Fruit fly (Drosophila melanogaster): Measurements from ENCODE around the gene CG7720.
A peak's percentile ranks its signal among the peaks of the same experiment; 100 is the strongest.

The CG7720 gene

DNA sequence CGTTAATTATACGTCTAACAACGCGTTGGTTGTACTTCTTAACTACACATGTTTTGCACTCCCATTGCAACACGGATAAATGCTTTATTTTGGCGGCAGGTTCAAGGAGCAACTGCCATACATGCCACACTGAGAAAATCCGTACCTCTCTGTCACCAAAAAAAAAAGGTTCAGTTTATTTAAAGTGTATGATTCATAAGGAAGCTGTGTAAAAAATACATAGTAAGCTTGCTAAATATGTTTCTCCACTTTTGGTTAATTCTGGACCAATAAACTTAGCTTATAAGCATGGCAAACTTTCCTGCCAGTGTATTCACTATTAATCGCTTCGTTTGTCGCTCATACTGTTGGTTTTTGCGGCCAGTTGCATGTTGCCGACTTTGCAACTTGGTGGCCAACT, 1.3 kb upstream of the CG7720 start:
- peak; percentile 27; the same call in 1 of the 2 replicates for TF ChIP-seq Drgx (GFP tag; IDR thresholded peaks at IDR 0.05)
- no peak for TF ChIP-seq Opbp (GFP tag; IDR thresholded peaks at IDR 0.05; ENCODE audit: partially characterized antibody)

DNA sequence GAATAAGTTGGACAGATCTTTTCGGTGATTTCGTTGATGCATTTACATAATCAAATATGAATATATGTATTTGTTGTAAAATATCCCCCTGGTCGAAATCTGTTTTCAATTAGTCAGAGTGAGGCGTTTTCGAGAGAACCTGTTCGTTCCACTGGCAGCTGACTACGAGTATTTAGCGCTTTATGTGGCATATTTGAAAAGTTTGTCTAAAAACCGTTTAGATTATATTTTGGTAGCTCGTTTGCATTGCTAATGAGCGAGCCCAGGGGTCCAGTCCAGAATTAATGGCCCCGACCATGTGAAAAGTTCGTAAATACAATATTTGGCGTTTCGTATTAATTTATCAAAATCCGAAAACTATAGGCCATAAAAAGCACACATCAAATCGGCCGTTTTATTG, 918 bp downstream of the CG7720 start:
- TF ChIP-seq CG12769 (tag; optimal IDR thresholded peaks at IDR 0.05) (peak; percentile 59), vvl (GFP tag; IDR thresholded peaks at IDR 0.05) (peak; percentile 69), chinmo (GFP tag; IDR thresholded peaks at IDR 0.05; ENCODE audit: partially characterized antibody) (0 out of 4 replicates have a peak, but pooled peaks have one; percentile 25), abd-A (tag; optimal IDR thresholded peaks at IDR 0.05) (peak; percentile 78), sisA (GFP tag; IDR thresholded peaks at IDR 0.05) (no peak), oc (tag; optimal IDR thresholded peaks at IDR 0.05) (peak; percentile 5), lov (optimal IDR thresholded peaks at IDR 0.05) (no peak), lov (GFP tag; IDR thresholded peaks at IDR 0.05) (no peak), vnd (GFP tag; IDR thresholded peaks at IDR 0.05; ENCODE audit: partially characterized antibody) (no peak), sd (tag; optimal IDR thresholded peaks at IDR 0.05) (peak; percentile 51), Awh (GFP tag; IDR thresholded peaks at IDR 0.05) (peak; percentile 54; the same call in 1 of the 2 replicates), CG13894 (tag; optimal IDR thresholded peaks at IDR 0.05) (peak; percentile 64), CG9876 (GFP tag; optimal IDR thresholded peaks at IDR 0.05) (no peak), Dbx (GFP tag; IDR thresholded peaks at IDR 0.05) (no peak)

DNA sequence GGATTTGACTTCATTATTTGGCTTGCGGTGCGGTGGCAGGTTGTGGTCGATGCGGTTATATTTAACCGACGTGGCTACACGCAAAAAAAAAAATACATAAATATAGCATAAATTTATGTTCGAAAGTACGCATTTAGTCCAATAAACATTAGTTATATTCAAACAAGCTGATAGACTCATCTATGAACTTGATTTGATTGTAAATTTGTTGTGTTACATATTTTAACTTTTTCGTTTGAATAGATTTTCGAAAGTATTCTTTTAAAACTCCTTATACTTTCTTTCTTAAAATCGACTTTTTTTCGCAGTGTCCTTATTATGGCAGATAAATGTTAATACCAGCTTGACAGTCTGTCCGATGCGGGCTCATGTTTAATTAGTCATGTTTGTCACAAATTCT, 4.3 kb downstream of the CG7720 start:
- no peak for TF ChIP-seq CG6654 (GFP tag; optimal IDR thresholded peaks at IDR 0.05)
- no peak for TF ChIP-seq CG6272 (GFP tag; IDR thresholded peaks at IDR 0.05)
- TF ChIP-seq gce (GFP tag; IDR thresholded peaks at IDR 0.05): no peak
- no peak for TF ChIP-seq Meics (GFP tag; optimal IDR thresholded peaks at IDR 0.05)
- TF ChIP-seq HmgD (GFP tag; optimal IDR thresholded peaks at IDR 0.05): no peak
- TF ChIP-seq CG5245 (GFP tag; optimal IDR thresholded peaks at IDR 0.05): no peak
- TF ChIP-seq pros (GFP tag; optimal IDR thresholded peaks at IDR 0.05): no peak
- no peak for TF ChIP-seq Ptx1 (GFP tag; IDR thresholded peaks at IDR 0.05)
- TF ChIP-seq Hr78 (GFP tag; optimal IDR thresholded peaks at IDR 0.05): no peak
- TF ChIP-seq salm (tag; optimal IDR thresholded peaks at IDR 0.05): no peak
- no peak for TF ChIP-seq Max (GFP tag; optimal IDR thresholded peaks at IDR 0.05)

DNA sequence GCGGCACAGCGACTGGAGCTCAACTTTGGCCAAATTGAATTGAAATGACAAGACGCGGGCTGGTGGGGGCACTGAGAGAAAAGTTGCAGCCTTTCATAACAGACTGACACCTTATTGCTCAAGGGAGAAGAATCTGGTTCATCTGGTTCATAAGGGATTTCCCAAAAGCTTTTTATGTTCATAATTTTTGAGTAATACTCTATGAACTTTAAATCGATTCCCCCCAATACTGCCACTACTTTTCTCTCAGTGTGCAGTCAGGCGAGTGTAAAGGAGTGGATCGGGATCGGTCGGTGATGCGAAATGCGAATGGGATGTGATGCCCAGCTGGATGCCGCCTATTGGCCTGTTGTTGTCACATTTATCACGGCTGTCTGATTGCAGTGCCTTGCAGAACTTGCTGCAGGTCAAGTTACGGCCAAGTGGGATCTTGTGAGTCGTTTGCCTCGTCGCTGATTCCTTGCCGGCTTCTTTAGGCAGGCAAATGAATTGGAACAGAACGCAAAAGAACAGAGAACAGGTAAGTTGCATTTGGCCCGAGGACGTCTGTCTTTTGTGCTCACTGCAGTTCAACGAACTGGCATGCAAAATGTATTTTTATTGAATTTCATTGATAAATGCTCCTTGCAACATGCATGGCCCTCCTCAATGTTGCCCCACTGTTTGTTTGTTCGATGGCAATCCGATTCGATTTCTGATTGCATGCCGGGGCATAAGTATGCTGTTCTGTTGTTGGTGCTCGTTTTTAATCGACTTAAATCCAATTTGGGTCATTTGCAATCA, 6.4 kb downstream of the CG7720 start:
- TF ChIP-seq CG6813 (GFP tag; optimal IDR thresholded peaks at IDR 0.05) (no peak), Atf-2 (GFP tag; optimal IDR thresholded peaks at IDR 0.05) (no peak), CG2875 (GFP tag; optimal IDR thresholded peaks at IDR 0.05) (no peak), CG6272 (GFP tag; IDR thresholded peaks at IDR 0.05) (no peak), CG17385 (GFP tag; optimal IDR thresholded peaks at IDR 0.05) (no peak), CG42726 (GFP tag; IDR thresholded peaks at IDR 0.05; ENCODE audit: partially characterized antibody) (no peak), danr (GFP tag; IDR thresholded peaks at IDR 0.05) (no peak), h (optimal IDR thresholded peaks at IDR 0.05) (no peak), Dll (GFP tag; IDR thresholded peaks at IDR 0.05; ENCODE audit: partially characterized antibody) (no peak), CG3407 (GFP tag; optimal IDR thresholded peaks at IDR 0.05) (no peak), ERR (GFP tag; optimal IDR thresholded peaks at IDR 0.05) (no peak), onecut (GFP tag; IDR thresholded peaks at IDR 0.05) (no peak), prd (optimal IDR thresholded peaks at IDR 0.05) (no peak), prd (GFP tag; IDR thresholded peaks at IDR 0.05) (peak; percentile 31; the same call in 1 of the 3 replicates), CG10462 (GFP tag; optimal IDR thresholded peaks at IDR 0.05) (no peak), run (tag; optimal IDR thresholded peaks at IDR 0.05) (no peak), grau (tag; optimal IDR thresholded peaks at IDR 0.05) (no peak), wdn (GFP tag; IDR thresholded peaks at IDR 0.05) (no peak), CG14014 (GFP tag; IDR thresholded peaks at IDR 0.05) (no peak), lbe (GFP tag; optimal IDR thresholded peaks at IDR 0.05) (peak; percentile 66), Sry-β (GFP tag; optimal IDR thresholded peaks at IDR 0.05) (no peak)

Measured in whole organism, embryonic.